Worm (Caenorhabditis elegans) whole organism, L1 larva: ENCODE results near the gene npr-17.

Experiments used
- aly-2 ChIP-seq: fragments of 150-350 bp; optimal IDR thresholded peaks from 2 replicates; lab custom pipeline; 2014; ENCODE audit warnings: missing biosample characterization, missing genetic modification characterization
- ama-1 ChIP-seq: fragments of 150-350 bp; optimal IDR thresholded peaks from 2 replicates; lab custom pipeline; 2014
- ceh-82 ChIP-seq, 3 experiments: fragments of 150-350 bp in 1 of 3; sonication (generic microtip) in 2 of 3; optimal IDR thresholded peaks; 2 replicates each; lab custom pipeline; 2014 to 2017; ENCODE audit warnings: missing biosample characterization in 3 of 3, missing genetic modification characterization in 3 of 3
- irx-1 ChIP-seq: sonication (generic microtip); optimal IDR thresholded peaks from 2 replicates; lab custom pipeline; 2016; ENCODE audit warnings: missing genetic modification characterization, missing compliant biosample characterization
- lir-3 ChIP-seq: sonication (generic microtip); optimal IDR thresholded peaks from 2 replicates; lab custom pipeline; 2016; ENCODE audit warnings: mild to moderate bottlenecking, missing genetic modification characterization, moderate library complexity, missing compliant biosample characterization; ENCODE audit not compliant: poor library complexity
- nhr-90 ChIP-seq: sonication (generic microtip); optimal IDR thresholded peaks from 2 replicates; lab custom pipeline; 2016; ENCODE audit warnings: mild to moderate bottlenecking, missing genetic modification characterization, missing compliant biosample characterization; ENCODE audit not compliant: poor library complexity
- tbx-2 ChIP-seq: sonication (generic microtip); optimal IDR thresholded peaks from 2 replicates; lab custom pipeline; 2016; ENCODE audit warnings: missing genetic modification characterization, missing compliant biosample characterization
- ztf-4 ChIP-seq: fragments of 150-350 bp; optimal IDR thresholded peaks from 2 replicates; lab custom pipeline; 2014; ENCODE audit warnings: missing biosample characterization, missing genetic modification characterization

ce11 chrIII:8027942-8028341 is 31.7 kb upstream of the npr-17 start, which contains the start of gene mdt-30:
- TF ChIP-seq ztf-4 (tag; lab: Kevin White, UChicago) = no peak
- TF ChIP-seq lir-3 = no peak
- TF ChIP-seq ama-1 (lab: Kevin White, UChicago) = no peak
- no peak for TF ChIP-seq irx-1 (tag; lab: Kevin White, UChicago)
- TF ChIP-seq ceh-82 (tag; optimal IDR thresholded peaks at IDR 0.05; lab: Kevin White, UChicago) = no peak
- TF ChIP-seq tbx-2 (tag; lab: Kevin White, UChicago) = no peak
- TF ChIP-seq aly-2 = no peak
- no peak for TF ChIP-seq nhr-90
